Fruit fly (Drosophila melanogaster) whole organism, prepupa: Measurements from ENCODE around the gene GluClalpha.

ENCODE experiments used
- CG3919 ChIP-seq: fragments of 200-800 bp; sonication (Bioruptor generic); optimal IDR thresholded peaks from 3 replicates; lab custom pipeline; 2016; ENCODE audit warnings: missing biosample characterization, missing genetic modification characterization
- CG9139 ChIP-seq: fragments of 200-800 bp; sonication (Bioruptor generic); optimal IDR thresholded peaks from 3 replicates; lab custom pipeline; 2017; ENCODE audit warnings: missing biosample characterization, mild to moderate bottlenecking, missing genetic modification characterization
- Hr39 ChIP-seq: fragments of 200-800 bp; sonication (Bioruptor generic); optimal IDR thresholded peaks from 2 replicates; lab custom pipeline; 2016; ENCODE audit warnings: missing biosample characterization, missing genetic modification characterization

- TF ChIP-seq Hr39 (GFP tag; lab: Kevin White, UChicago), result no peak
- TF ChIP-seq CG9139 (GFP tag; lab: Kevin White, UChicago), result no peak
- no peak for TF ChIP-seq CG3919 (GFP tag; lab: Kevin White, UChicago)
Measured at dm6 chr3R:19785451-19785850, 54.9 kb downstream of the GluClalpha start.
